Worm (Caenorhabditis elegans) whole organism, L4 larva: ENCODE data around the gene cee-1.
A peak's percentile ranks its signal among the peaks of the same experiment; 100 is the strongest.

Experiments
- F26F4.8 ChIP-seq: fragments of 200-800 bp; sonication (Bioruptor generic); conservative IDR thresholded peaks from 2 replicates; pipeline ENCODE4 v1.3.6; 2022; ENCODE audit warnings: missing genetic modification characterization, missing compliant biosample characterization
- T20F7.1 ChIP-seq: fragments of 200-800 bp; sonication (Bioruptor generic); optimal IDR thresholded peaks from 2 replicates; lab custom pipeline; 2018; ENCODE audit warnings: mild to moderate bottlenecking, missing genetic modification characterization, missing compliant biosample characterization
- Y48G9A.11 ChIP-seq: fragments of 200-800 bp; sonication (Bioruptor generic); IDR thresholded peaks from 2 replicates; pipeline ENCODE4 v1.3.6; 2022; ENCODE audit warnings: missing genetic modification reagents, missing genetic modification characterization, missing compliant biosample characterization
- ZK337.2 ChIP-seq: fragments of 200-800 bp; sonication (Bioruptor generic); IDR thresholded peaks from 2 replicates; pipeline ENCODE4 v1.3.6; 2022; ENCODE audit warnings: missing genetic modification reagents, missing genetic modification characterization, missing compliant biosample characterization
- aha-1 ChIP-seq: fragments of 150-350 bp; peaks from one replicate; lab custom pipeline; 2014; ENCODE audit warnings: missing biosample characterization, missing genetic modification characterization
- arid-1 ChIP-seq: fragments of 200-800 bp; sonication (Bioruptor generic); conservative IDR thresholded peaks from 2 replicates; pipeline ENCODE4 v1.3.6; 2022; ENCODE audit warnings: missing genetic modification reagents, missing genetic modification characterization, missing compliant biosample characterization
- attf-4 ChIP-seq: sonication (generic microtip); optimal IDR thresholded peaks from 3 replicates; lab custom pipeline; 2017; ENCODE audit warnings: missing biosample characterization, missing genetic modification characterization
- ceh-32 ChIP-seq: sonication (generic microtip); optimal IDR thresholded peaks from 2 replicates; lab custom pipeline; 2016; ENCODE audit warnings: mild to moderate bottlenecking, missing genetic modification characterization, missing compliant biosample characterization; ENCODE audit not compliant: poor library complexity
- ctbp-1 ChIP-seq: fragments of 200-800 bp; sonication (Bioruptor generic); IDR thresholded peaks from 2 replicates; pipeline ENCODE4 v1.3.6; 2022; ENCODE audit warnings: missing genetic modification reagents, missing genetic modification characterization, missing compliant biosample characterization
- daf-12 ChIP-seq: fragments of 150-350 bp; optimal IDR thresholded peaks from 2 replicates; lab custom pipeline; 2014; ENCODE audit warnings: missing biosample characterization, missing genetic modification reagents, missing genetic modification characterization
- daf-16 ChIP-seq, 3 experiments: sonication (generic microtip); optimal IDR thresholded peaks; 2 replicates each; lab custom pipeline; 2016 to 2017; ENCODE audit warnings: missing genetic modification characterization in 3 of 3, missing genetic modification reagents in 3 of 3, mild to moderate bottlenecking in 2 of 3, missing compliant biosample characterization in 2 of 3, missing biosample characterization in 1 of 3, moderate library complexity in 1 of 3
- daf-19 ChIP-seq: fragments of 200-800 bp; sonication (Bioruptor generic); conservative IDR thresholded peaks from 2 replicates; pipeline ENCODE4 v1.3.6; 2022; ENCODE audit warnings: missing genetic modification characterization, missing compliant biosample characterization
- dmd-6 ChIP-seq: fragments of 200-800 bp; sonication (Bioruptor generic); IDR thresholded peaks from 2 replicates; pipeline ENCODE4 v1.3.6; 2022; ENCODE audit warnings: missing genetic modification reagents, missing genetic modification characterization, missing compliant biosample characterization
- dpl-1 ChIP-seq: fragments of 150-350 bp; optimal IDR thresholded peaks from 2 replicates; lab custom pipeline; 2014; ENCODE audit warnings: missing biosample characterization, missing genetic modification reagents, missing genetic modification characterization
- dve-1 ChIP-seq: sonication (generic microtip); optimal IDR thresholded peaks from 2 replicates; lab custom pipeline; 2017; ENCODE audit warnings: antibody characterized with exemption, mild to moderate bottlenecking, missing genetic modification characterization, missing compliant biosample characterization; ENCODE audit not compliant: insufficient read depth
- fkh-10 ChIP-seq: fragments of 150-350 bp; optimal IDR thresholded peaks from 2 replicates; lab custom pipeline; 2014; ENCODE audit warnings: missing biosample characterization, missing genetic modification reagents, missing genetic modification characterization
- fos-1 ChIP-seq: fragments of 150-350 bp; optimal IDR thresholded peaks from 2 replicates; lab custom pipeline; 2014; ENCODE audit warnings: missing biosample characterization, missing genetic modification characterization
- lin-29 ChIP-seq: fragments of 200-800 bp; sonication (Bioruptor generic); IDR thresholded peaks from 2 replicates; pipeline ENCODE4 v1.3.6; 2022; ENCODE audit warnings: missing genetic modification reagents, missing genetic modification characterization, missing compliant biosample characterization
- lin-38 ChIP-seq: fragments of 200-800 bp; sonication (Bioruptor generic); IDR thresholded peaks from 2 replicates; pipeline ENCODE4 v1.3.6; 2022; ENCODE audit warnings: missing genetic modification reagents, missing genetic modification characterization, missing compliant biosample characterization
- lsy-2 ChIP-seq, 2 experiments: fragments of 150-350 bp in 1 of 2; sonication (generic microtip) in 1 of 2; optimal IDR thresholded peaks; 2 replicates each; lab custom pipeline; 2014 to 2017; ENCODE audit warnings: missing biosample characterization in 2 of 2, missing genetic modification characterization in 2 of 2
- madf-5 ChIP-seq, 2 experiments: fragments of 200-800 bp; sonication (Bioruptor generic); IDR thresholded peaks; 2 replicates each; pipeline ENCODE4 v1.3.6; 2022; ENCODE audit warnings: missing compliant biosample characterization in 2 of 2, missing genetic modification characterization in 2 of 2
- madf-9 ChIP-seq: fragments of 200-800 bp; sonication (Bioruptor generic); conservative IDR thresholded peaks from 2 replicates; pipeline ENCODE4 v1.3.6; 2022; ENCODE audit warnings: missing genetic modification reagents, missing genetic modification characterization, missing compliant biosample characterization
- mep-1 ChIP-seq: fragments of 150-350 bp; sonication (generic microtip); optimal IDR thresholded peaks from 3 replicates; lab custom pipeline; 2014; ENCODE audit warnings: missing biosample characterization, missing genetic modification characterization
- mes-2 ChIP-seq: sonication (generic microtip); optimal IDR thresholded peaks from 2 replicates; lab custom pipeline; 2016; ENCODE audit warnings: missing genotype, mild to moderate bottlenecking, missing genetic modification characterization, missing compliant biosample characterization; ENCODE audit not compliant: poor library complexity, severe bottlenecking
- mxl-2 ChIP-seq: fragments of 200-800 bp; sonication (Bioruptor generic); conservative IDR thresholded peaks from 2 replicates; pipeline ENCODE4 v1.3.6; 2022; ENCODE audit warnings: missing genetic modification reagents, missing genetic modification characterization, missing compliant biosample characterization
- mxl-3 ChIP-seq: fragments of 200-800 bp; sonication (Bioruptor generic); optimal IDR thresholded peaks from 2 replicates; lab custom pipeline; 2018; ENCODE audit warnings: mild to moderate bottlenecking, missing genetic modification characterization, missing compliant biosample characterization
- nhr-111 ChIP-seq: fragments of 200-800 bp; sonication (Bioruptor generic); optimal IDR thresholded peaks from 2 replicates; lab custom pipeline; 2018; ENCODE audit warnings: mild to moderate bottlenecking, missing genetic modification characterization, missing compliant biosample characterization
- nhr-237 ChIP-seq: sonication (generic microtip); optimal IDR thresholded peaks from 2 replicates; lab custom pipeline; 2017; ENCODE audit warnings: missing biosample characterization, missing genetic modification characterization
- nhr-6 ChIP-seq: fragments of 150-350 bp; optimal IDR thresholded peaks from 2 replicates; lab custom pipeline; 2014; ENCODE audit warnings: missing biosample characterization, missing genetic modification characterization
- nhr-76 ChIP-seq: fragments of 150-350 bp; optimal IDR thresholded peaks from 2 replicates; lab custom pipeline; 2014; ENCODE audit warnings: missing biosample characterization, missing genetic modification characterization
- nhr-77 ChIP-seq: fragments of 150-350 bp; optimal IDR thresholded peaks from 2 replicates; lab custom pipeline; 2014; ENCODE audit warnings: missing biosample characterization, missing genetic modification characterization
- pha-4 ChIP-seq, 2 experiments: fragments of 150-350 bp in 1 of 2; fragments of 200-800 bp in 1 of 2; sonication (Bioruptor generic) in 1 of 2; IDR thresholded peaks in 1 of 2; optimal IDR thresholded peaks in 1 of 2; 2 replicates each; pipeline versions ENCODE4 v1.3.6 to Lab custom; 2014 to 2022; ENCODE audit warnings: missing genetic modification characterization in 2 of 2, missing genetic modification reagents in 2 of 2, missing biosample characterization in 1 of 2, missing compliant biosample characterization in 1 of 2
- pqm-1 ChIP-seq: sonication (generic microtip); optimal IDR thresholded peaks from 2 replicates; lab custom pipeline; 2017; ENCODE audit warnings: missing biosample characterization, missing genetic modification characterization
- saeg-2 ChIP-seq: fragments of 200-800 bp; sonication (Bioruptor generic); IDR thresholded peaks from 2 replicates; pipeline ENCODE4 v1.3.6; 2022; ENCODE audit warnings: missing genetic modification reagents, missing genetic modification characterization, missing compliant biosample characterization
- spr-1 ChIP-seq: sonication (generic microtip); optimal IDR thresholded peaks from 2 replicates; lab custom pipeline; 2016; ENCODE audit warnings: mild to moderate bottlenecking, missing genetic modification characterization, missing compliant biosample characterization
- tra-1 ChIP-seq: fragments of 200-800 bp; sonication (Bioruptor generic); IDR thresholded peaks from 2 replicates; pipeline ENCODE4 v1.3.6; 2022; ENCODE audit warnings: missing genetic modification reagents, missing genetic modification characterization, missing compliant biosample characterization
- unc-130 ChIP-seq: sonication (generic microtip); optimal IDR thresholded peaks from 2 replicates; lab custom pipeline; 2016; ENCODE audit warnings: missing genetic modification reagents, missing genetic modification characterization, missing compliant biosample characterization
- unc-62 ChIP-seq, 3 experiments: fragments of 150-350 bp in 1 of 3; sonication (generic microtip); optimal IDR thresholded peaks in 2 of 3; peaks in 1 of 3; 1 replicate in 1 of 3; 2 replicates in 2 of 3; lab custom pipeline; 2014 to 2017; ENCODE audit warnings: missing biosample characterization in 3 of 3, missing genetic modification characterization in 3 of 3, missing genetic modification reagents in 3 of 3, missing genotype in 1 of 3
- zfp-2 ChIP-seq: sonication (generic microtip); optimal IDR thresholded peaks from 2 replicates; lab custom pipeline; 2016; ENCODE audit warnings: mild to moderate bottlenecking, missing genetic modification characterization, missing compliant biosample characterization
- zip-11 ChIP-seq: fragments of 200-800 bp; sonication (Bioruptor generic); IDR thresholded peaks from 2 replicates; pipeline ENCODE4 v1.3.6; 2022; ENCODE audit warnings: missing genetic modification characterization, missing compliant biosample characterization

The cee-1 gene

DNA sequence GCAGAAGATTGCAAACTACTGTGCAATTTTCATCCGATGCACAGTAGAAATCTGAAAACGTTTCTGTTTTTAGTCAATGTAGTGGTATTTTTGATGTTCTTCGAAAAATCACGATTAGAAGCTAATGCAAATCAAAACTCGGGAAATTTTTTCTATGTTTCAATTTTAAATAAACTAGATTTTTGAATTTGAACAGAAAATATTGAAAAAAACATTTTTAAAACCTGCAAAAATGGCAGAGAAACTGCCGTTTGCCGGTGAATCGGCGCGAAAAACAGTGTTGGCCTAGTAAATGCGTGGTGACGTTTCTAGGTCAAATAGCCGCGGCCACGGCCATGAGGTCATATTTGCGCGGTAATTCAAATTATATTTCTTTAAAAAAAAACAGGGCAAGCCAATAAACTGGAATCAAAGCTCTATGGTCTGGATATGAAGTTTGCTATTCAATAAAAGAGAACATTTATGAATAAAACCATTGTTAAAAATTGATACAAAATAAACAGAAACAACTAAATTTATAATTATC, 17.7 kb downstream of the cee-1 start, which contains the start of gene set-2 (continued):
- TF ChIP-seq F26F4.8 (GFP tag; lab: Robert Waterston, UW) (no peak), madf-5 (GFP tag; IDR thresholded peaks at IDR 0.05; lab: Robert Waterston, UW) (no peak), nhr-6 (tag; lab: Kevin White, UChicago) (no peak), tra-1 (GFP tag; lab: Robert Waterston, UW) (no peak), dmd-6 (GFP tag; lab: Robert Waterston, UW) (peak; percentile 69), daf-19 (GFP tag; lab: Robert Waterston, UW) (no peak), ceh-32 (tag; lab: Kevin White, UChicago) (no peak)

DNA sequence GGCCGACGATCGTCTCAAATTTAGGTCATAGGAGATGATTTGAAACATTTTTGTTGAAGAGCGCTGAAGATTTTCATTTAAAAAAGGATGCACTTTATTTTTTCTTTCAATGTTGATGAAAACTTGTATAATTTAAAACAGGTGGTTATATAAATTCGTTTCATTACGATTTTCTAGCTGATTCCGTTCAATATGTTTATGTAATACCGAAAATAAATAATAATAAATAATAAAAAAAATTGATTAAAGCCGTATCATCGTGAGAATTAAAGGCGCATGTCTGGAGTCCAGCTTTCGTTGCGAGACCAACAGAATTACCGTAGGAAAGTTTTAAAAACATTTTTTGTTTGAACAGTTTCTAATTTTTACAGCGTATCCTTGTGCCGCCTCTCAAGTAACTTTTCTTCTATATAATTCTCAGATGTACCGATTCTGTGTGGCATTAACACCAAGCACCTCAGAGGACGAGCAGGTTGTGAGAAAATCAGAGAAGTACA, 19.8 kb downstream of the cee-1 start, which contains the start of the genes C26E6.12 and eri-9:
C26E6.12 (minus strand) TSS at position 51 of the 497 bp plus-strand sequence.
eri-9 (plus strand) TSS at position 248 of the 497 bp plus-strand sequence.
- TF ChIP-seq attf-4 (tag; lab: Kevin White, UChicago): no peak
- no peak for TF ChIP-seq unc-62 (GFP tag; optimal IDR thresholded peaks at IDR 0.05 in 1 of 2; lab: Kevin White, UChicago)
- no peak for TF ChIP-seq unc-62 (tag; optimal IDR thresholded peaks at IDR 0.05; lab: Kevin White, UChicago)
- no peak for TF ChIP-seq nhr-237 (tag; lab: Kevin White, UChicago)
- TF ChIP-seq daf-12 (tag; lab: Kevin White, UChicago): no peak
- no peak for TF ChIP-seq ctbp-1 (GFP tag; lab: Robert Waterston, UW)
- TF ChIP-seq nhr-77: no peak
- TF ChIP-seq daf-16 (GFP tag; optimal IDR thresholded peaks at IDR 0.05; lab: Kevin White, UChicago): no peak
- TF ChIP-seq daf-16 (tag; optimal IDR thresholded peaks at IDR 0.05; lab: Kevin White, UChicago): no peak
- TF ChIP-seq, all 104 proteins: peak for 0

- TF ChIP-seq mes-2 (peak; percentile 59), spr-1 (no peak), T20F7.1 (GFP tag; lab: Kevin White, UChicago) (peak; percentile 93), saeg-2 (GFP tag; lab: Robert Waterston, UW) (no peak), dve-1 (tag; lab: Kevin White, UChicago) (no peak), mep-1 (tag; lab: Kevin White, UChicago) (no peak), fkh-10 (GFP tag; lab: Kevin White, UChicago) (no peak), dpl-1 (peak; percentile 40), lin-38 (GFP tag; lab: Robert Waterston, UW) (no peak), zfp-2 (no peak), Y48G9A.11 (GFP tag; lab: Robert Waterston, UW) (peak; percentile 60; the same call in 1 of the 2 replicates), ZK337.2 (GFP tag; lab: Robert Waterston, UW) (no peak), nhr-111 (GFP tag; lab: Kevin White, UChicago) (no peak), fos-1 (no peak), mxl-2 (GFP tag; lab: Robert Waterston, UW) (no peak), pqm-1 (tag; lab: Kevin White, UChicago) (no peak), madf-9 (GFP tag; lab: Robert Waterston, UW) (no peak), lsy-2 (tag; optimal IDR thresholded peaks at IDR 0.05; lab: Kevin White, UChicago) (peak in 1 of 2 experiments; percentile 52), unc-130 (no peak), nhr-237 (tag; lab: Kevin White, UChicago) (no peak), unc-62 (GFP tag; optimal IDR thresholded peaks at IDR 0.05 in 1 of 2; lab: Kevin White, UChicago) (peak in 1 of 2 experiments; percentile 28), unc-62 (tag; optimal IDR thresholded peaks at IDR 0.05; lab: Kevin White, UChicago) (no peak), aha-1 (tag; lab: Kevin White, UChicago) (peak; percentile 73), zip-11 (GFP tag; lab: Robert Waterston, UW) (no peak), lin-29 (GFP tag; lab: Robert Waterston, UW) (no peak), nhr-76 (tag; lab: Kevin White, UChicago) (no peak), arid-1 (GFP tag; lab: Robert Waterston, UW) (no peak), pha-4 (GFP tag; IDR thresholded peaks at IDR 0.05; lab: Robert Waterston, UW) (no peak), pha-4 (tag; optimal IDR thresholded peaks at IDR 0.05; lab: Kevin White, UChicago) (no peak), mxl-3 (GFP tag; lab: Kevin White, UChicago) (no peak)
- TF ChIP-seq, all 104 proteins: peak for 7
These were observed 22.6 kb downstream of the cee-1 start, which contains the start of gene mrps-18C for ce11 chrIII:4934896-4935628. TSS of gene mrps-18C (plus strand) at chrIII:4935578.
